Worm (Caenorhabditis elegans): Measurements from ENCODE around the gene srx-44.

srx-44 gene

ce11 chrV:16020042-16020441 lies at the start of gene srx-44:
srx-44 (plus strand) TSS chrV:16020342.
- no peak for TF ChIP-seq B0019.2 (GFP tag; conservative IDR thresholded peaks at IDR 0.05)

- TF ChIP-seq rpc-1 (optimal IDR thresholded peaks at IDR 0.05) = no peak
- no peak for TF ChIP-seq rpc-1 (tag; optimal IDR thresholded peaks at IDR 0.05)
- no peak for TF ChIP-seq F10E7.11 (tag; optimal IDR thresholded peaks at IDR 0.05)
- no peak for TF ChIP-seq zfh-2 (GFP tag; conservative IDR thresholded peaks at IDR 0.05)
- no peak for TF ChIP-seq K12H6.12 (tag; optimal IDR thresholded peaks at IDR 0.05)
- no peak for TF ChIP-seq mxl-1 (tag; optimal IDR thresholded peaks at IDR 0.05)
- no peak for TF ChIP-seq repo-1 (tag; optimal IDR thresholded peaks at IDR 0.05)
- TF ChIP-seq lag-1 (GFP tag; IDR thresholded peaks at IDR 0.05) = no peak
- no peak for TF ChIP-seq ceh-40 (GFP tag; IDR thresholded peaks at IDR 0.05)
Measured at ce11 chrV:15970820-15971219, 49.3 kb upstream of the srx-44 start.

DNA sequence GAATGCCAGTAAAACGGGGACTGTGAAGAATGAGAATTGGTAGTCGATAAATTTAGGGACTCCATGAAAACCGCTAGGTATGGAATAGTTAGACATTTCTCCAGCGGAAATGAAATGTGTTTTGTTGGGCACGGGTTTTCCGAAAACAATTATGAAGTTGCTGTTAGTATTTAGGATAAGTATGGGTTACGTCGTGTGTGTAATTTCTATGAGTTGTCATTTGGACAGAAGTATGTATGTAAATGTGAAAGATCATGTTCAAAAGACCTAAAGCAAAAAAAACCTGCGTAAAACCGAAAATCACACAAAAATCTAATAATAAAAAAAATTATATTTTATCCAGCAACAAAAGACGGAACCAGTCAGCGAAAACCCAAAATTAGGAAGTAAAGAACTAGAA lies 47.7 kb upstream of the srx-44 start, which contains the start of gene sru-23:
Gene sru-23, minus strand, starts transcription at position 101 of the 400 bp plus-strand sequence.
- TF ChIP-seq lsl-1 (GFP tag; optimal IDR thresholded peaks at IDR 0.05) = no peak
- TF ChIP-seq ceh-91 (GFP tag; IDR thresholded peaks at IDR 0.05) = no peak
- TF ChIP-seq K12H6.12 (tag; optimal IDR thresholded peaks at IDR 0.05) = no peak
- TF ChIP-seq lin-35 (GFP tag; optimal IDR thresholded peaks at IDR 0.05) = no peak
- TF ChIP-seq ekl-4 (GFP tag; IDR thresholded peaks at IDR 0.05) = no peak
- no peak for TF ChIP-seq ztf-3 (GFP tag; optimal IDR thresholded peaks at IDR 0.05)

ce11 chrV:15974836-15975235 lies 45.3 kb upstream of the srx-44 start, which contains the start of gene sru-22:
sru-22 (minus strand) TSS chrV:15974936.
- no peak for TF ChIP-seq F33H1.4 (GFP tag; IDR thresholded peaks at IDR 0.05)
- no peak for TF ChIP-seq ZK185.1 (tag; optimal IDR thresholded peaks at IDR 0.05; ENCODE audit: poor library complexity, severe bottlenecking)
- no peak for TF ChIP-seq ets-4 (GFP tag; optimal IDR thresholded peaks at IDR 0.05)
- TF ChIP-seq sea-2 (GFP tag; IDR thresholded peaks at IDR 0.05) = no peak
- TF ChIP-seq egrh-3 (GFP tag; IDR thresholded peaks at IDR 0.05) = no peak
- no peak for TF ChIP-seq K12H6.12 (tag; optimal IDR thresholded peaks at IDR 0.05)
- no peak for TF ChIP-seq nfya-2 (GFP tag; IDR thresholded peaks at IDR 0.05)

DNA sequence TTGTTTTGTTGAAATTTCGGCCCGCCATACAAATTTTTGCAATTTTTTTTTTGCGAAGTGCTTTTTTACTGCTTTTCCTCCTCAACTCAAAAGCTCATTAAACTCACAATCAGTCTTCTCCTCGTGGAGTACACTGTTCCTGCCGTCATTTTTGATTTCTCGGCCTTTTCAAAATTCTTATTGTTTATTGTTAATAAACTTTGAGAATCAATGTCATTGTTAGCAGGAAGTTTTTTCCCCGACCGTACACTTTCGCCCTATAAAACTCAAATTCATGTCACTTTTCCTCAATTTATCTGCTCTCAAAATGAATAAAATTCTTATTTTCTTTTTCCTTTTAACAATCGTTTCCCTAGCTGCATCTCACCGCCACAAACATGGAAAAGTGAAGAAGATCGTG lies 44.3 kb upstream of the srx-44 start, which contains the start of gene clec-232:
Gene clec-232, plus strand, starts transcription at position 301 of the 400 bp plus-strand sequence.
- TF ChIP-seq Y79H2A.3 (GFP tag; conservative IDR thresholded peaks at IDR 0.05) = no peak
- no peak for TF ChIP-seq T26A5.8 (tag; optimal IDR thresholded peaks at IDR 0.05)
- TF ChIP-seq nfyb-1 (GFP tag; IDR thresholded peaks at IDR 0.05) = no peak
- TF ChIP-seq hsf-1 (GFP tag; IDR thresholded peaks at IDR 0.05) = no peak
- TF ChIP-seq mxl-1 (tag; optimal IDR thresholded peaks at IDR 0.05) = no peak
- TF ChIP-seq tbx-9 (tag; optimal IDR thresholded peaks at IDR 0.05; ENCODE audit: borderline replicate concordance) = no peak
- TF ChIP-seq B0336.3 (GFP tag; IDR thresholded peaks at IDR 0.05) = no peak
- TF ChIP-seq rec-8 (tag; optimal IDR thresholded peaks at IDR 0.05) = no peak
- no peak for TF ChIP-seq lsl-1 (GFP tag; optimal IDR thresholded peaks at IDR 0.05)
- no peak for TF ChIP-seq lin-54 (GFP tag; optimal IDR thresholded peaks at IDR 0.05)
- no peak for TF ChIP-seq Y53F4B.3 (GFP tag; IDR thresholded peaks at IDR 0.05)
- TF ChIP-seq rpc-1 (optimal IDR thresholded peaks at IDR 0.05) = no peak
- no peak for TF ChIP-seq rpc-1 (tag; optimal IDR thresholded peaks at IDR 0.05)
- TF ChIP-seq F55B11.4 (tag; optimal IDR thresholded peaks at IDR 0.05; ENCODE audit: borderline replicate concordance, insufficient read depth) = no peak
- no peak for TF ChIP-seq rcor-1 (GFP tag; IDR thresholded peaks at IDR 0.05)
- no peak for TF ChIP-seq snpc-4 (GFP tag; optimal IDR thresholded peaks at IDR 0.05)
- TF ChIP-seq snpc-4 (tag; optimal IDR thresholded peaks at IDR 0.05) = no peak
- no peak for TF ChIP-seq nhr-120 (GFP tag; IDR thresholded peaks at IDR 0.05)
- no peak for TF ChIP-seq F52B5.7 (tag; optimal IDR thresholded peaks at IDR 0.05)
